Worm (Caenorhabditis elegans) whole organism, young adult: ENCODE results near the gene arf-1.

Source experiments
- B0336.3 ChIP-seq: fragments of 200-800 bp; sonication (Bioruptor generic); IDR thresholded peaks from 2 replicates; pipeline ENCODE4 v1.3.6; 2022; ENCODE audit warnings: missing genetic modification characterization, missing compliant biosample characterization
- K11D2.4 ChIP-seq: fragments of 200-800 bp; sonication (Bioruptor generic); IDR thresholded peaks from 2 replicates; pipeline ENCODE4 v1.3.6; 2022; ENCODE audit warnings: missing genetic modification reagents, missing genetic modification characterization, missing compliant biosample characterization
- Y95B8A.8 ChIP-seq: fragments of 200-800 bp; sonication (Bioruptor generic); IDR thresholded peaks from 2 replicates; pipeline ENCODE4 v1.3.6; 2022; ENCODE audit warnings: missing genetic modification reagents, missing genetic modification characterization, missing compliant biosample characterization
- dox-1 ChIP-seq: fragments of 200-800 bp; sonication (Bioruptor generic); IDR thresholded peaks from 2 replicates; pipeline ENCODE4 v1.3.6; 2022; ENCODE audit warnings: missing genetic modification reagents, missing genetic modification characterization, missing compliant biosample characterization
- fkh-3 ChIP-seq: sonication (generic microtip); optimal IDR thresholded peaks from 2 replicates; lab custom pipeline; 2016; ENCODE audit warnings: mild to moderate bottlenecking, missing genetic modification characterization, missing compliant biosample characterization
- hlh-12 ChIP-seq: sonication (generic microtip); optimal IDR thresholded peaks from 2 replicates; lab custom pipeline; 2016; ENCODE audit warnings: missing genetic modification characterization, missing compliant biosample characterization
- lir-1 ChIP-seq: fragments of 200-800 bp; sonication (Bioruptor generic); conservative IDR thresholded peaks from 2 replicates; pipeline ENCODE4 v1.3.6; 2022; ENCODE audit warnings: missing genetic modification reagents, missing genetic modification characterization, missing compliant biosample characterization
- nfyb-1 ChIP-seq: fragments of 200-800 bp; sonication (Bioruptor generic); IDR thresholded peaks from 2 replicates; pipeline ENCODE4 v1.3.6; 2022; ENCODE audit warnings: missing genetic modification reagents, missing genetic modification characterization, missing compliant biosample characterization
- nhr-80 ChIP-seq: sonication (generic microtip); optimal IDR thresholded peaks from 2 replicates; lab custom pipeline; 2016; ENCODE audit warnings: missing genetic modification characterization, missing compliant biosample characterization
- snpc-4 ChIP-seq, 5 experiments: fragments of 150-350 bp in 1 of 5; sonication (generic microtip) in 4 of 5; optimal IDR thresholded peaks; 2 replicates each; lab custom pipeline; 2014 to 2018; ENCODE audit warnings: missing genetic modification characterization in 5 of 5, missing biosample characterization in 3 of 5, antibody characterized with exemption in 2 of 5, mild to moderate bottlenecking in 2 of 5, missing compliant biosample characterization in 2 of 5, missing genotype in 2 of 5, moderate library complexity in 2 of 5, missing genetic modification reagents in 1 of 5
- unc-130 ChIP-seq: sonication (generic microtip); optimal IDR thresholded peaks from 2 replicates; lab custom pipeline; 2016; ENCODE audit warnings: missing genetic modification reagents, missing genetic modification characterization, missing compliant biosample characterization
- unc-62 ChIP-seq: fragments of 150-350 bp; optimal IDR thresholded peaks from 2 replicates; lab custom pipeline; 2014; ENCODE audit warnings: missing biosample characterization, missing genetic modification reagents, missing genetic modification characterization
- ztf-22 ChIP-seq: fragments of 200-800 bp; sonication (Bioruptor generic); optimal IDR thresholded peaks from 2 replicates; lab custom pipeline; 2018; ENCODE audit warnings: mild to moderate bottlenecking, missing genetic modification characterization, moderate library complexity, missing compliant biosample characterization
- ztf-3 ChIP-seq: fragments of 200-800 bp; sonication (Bioruptor generic); optimal IDR thresholded peaks from 2 replicates; lab custom pipeline; 2018; ENCODE audit warnings: mild to moderate bottlenecking, missing genetic modification characterization, missing compliant biosample characterization

ce11 chrIII:5674196-5674595 lies 40.5 kb upstream of the arf-1 start:
- TF ChIP-seq hlh-12 = no peak
- TF ChIP-seq dox-1 (GFP tag; lab: Robert Waterston, UW) = no peak
- no peak for TF ChIP-seq fkh-3
- no peak for TF ChIP-seq nhr-80 (tag; lab: Kevin White, UChicago)
- no peak for TF ChIP-seq nfyb-1 (GFP tag; lab: Robert Waterston, UW)
- no peak for TF ChIP-seq ztf-22 (GFP tag; lab: Kevin White, UChicago)
- TF ChIP-seq unc-130 (GFP tag; lab: Kevin White, UChicago) = no peak
- TF ChIP-seq B0336.3 (GFP tag; lab: Robert Waterston, UW) = no peak
- no peak for TF ChIP-seq unc-62 (GFP tag; lab: Kevin White, UChicago)
- TF ChIP-seq K11D2.4 (GFP tag; lab: Robert Waterston, UW) = no peak
- no peak for TF ChIP-seq lir-1 (GFP tag; lab: Robert Waterston, UW)
- no peak for TF ChIP-seq snpc-4 (GFP tag; optimal IDR thresholded peaks at IDR 0.05; lab: Kevin White, UChicago)
- no peak for TF ChIP-seq snpc-4 (tag; optimal IDR thresholded peaks at IDR 0.05; lab: Kevin White, UChicago)
- TF ChIP-seq Y95B8A.8 (GFP tag; lab: Robert Waterston, UW) = no peak
- TF ChIP-seq ztf-3 (GFP tag; lab: Kevin White, UChicago) = no peak
